Worm (Caenorhabditis elegans) whole organism, L4 larva: ENCODE measurements around the gene Y71H2B.8.
"Not testable (repeated sequence)": the region's sequence is repeated elsewhere in the genome, so short reads cannot be mapped to it uniquely, and the experiment has no call there.

ENCODE experiments used
- F44E2.7 ChIP-seq: fragments of 200-800 bp; sonication (Bioruptor generic); IDR thresholded peaks from 2 replicates; pipeline ENCODE4 v2.1.2; 2022; ENCODE audit warnings: missing genetic modification characterization, missing compliant biosample characterization
- F49E8.2 ChIP-seq: sonication (generic microtip); optimal IDR thresholded peaks from 2 replicates; lab custom pipeline; 2016; ENCODE audit warnings: missing compliant biosample characterization, mild to moderate bottlenecking, missing genetic modification characterization, borderline replicate concordance
- Y105C5A.15 ChIP-seq: fragments of 200-800 bp; sonication (Bioruptor generic); IDR thresholded peaks from 2 replicates; pipeline ENCODE4 v1.3.6; 2022; ENCODE audit warnings: missing genetic modification characterization, missing compliant biosample characterization
- Y48G9A.11 ChIP-seq: fragments of 200-800 bp; sonication (Bioruptor generic); IDR thresholded peaks from 2 replicates; pipeline ENCODE4 v1.3.6; 2022; ENCODE audit warnings: missing genetic modification reagents, missing genetic modification characterization, missing compliant biosample characterization
- Y75B8A.6 ChIP-seq: fragments of 200-800 bp; sonication (Bioruptor generic); IDR thresholded peaks from 2 replicates; pipeline ENCODE4 v1.3.6; 2022; ENCODE audit warnings: missing genetic modification reagents, missing genetic modification characterization, missing compliant biosample characterization
- arid-1 ChIP-seq: fragments of 200-800 bp; sonication (Bioruptor generic); conservative IDR thresholded peaks from 2 replicates; pipeline ENCODE4 v1.3.6; 2022; ENCODE audit warnings: missing genetic modification reagents, missing genetic modification characterization, missing compliant biosample characterization
- ces-1 ChIP-seq: fragments of 150-350 bp; sonication (generic microtip); optimal IDR thresholded peaks from 4 replicates; lab custom pipeline; 2014; ENCODE audit warnings: missing biosample characterization, missing genetic modification reagents, missing genetic modification characterization
- cey-2 ChIP-seq: sonication (generic microtip); optimal IDR thresholded peaks from 3 replicates; lab custom pipeline; 2017; ENCODE audit warnings: missing genetic modification characterization, mild to moderate bottlenecking, missing compliant biosample characterization, antibody characterized with exemption, borderline replicate concordance; ENCODE audit not compliant: insufficient read depth
- daf-12 ChIP-seq: fragments of 150-350 bp; optimal IDR thresholded peaks from 2 replicates; lab custom pipeline; 2014; ENCODE audit warnings: missing biosample characterization, missing genetic modification reagents, missing genetic modification characterization
- dpl-1 ChIP-seq: fragments of 150-350 bp; optimal IDR thresholded peaks from 2 replicates; lab custom pipeline; 2014; ENCODE audit warnings: missing biosample characterization, missing genetic modification reagents, missing genetic modification characterization
- egl-27 ChIP-seq: sonication (generic microtip); optimal IDR thresholded peaks from 3 replicates; lab custom pipeline; 2017; ENCODE audit warnings: missing biosample characterization, missing genetic modification reagents, missing genetic modification characterization
- fkh-10 ChIP-seq: fragments of 150-350 bp; optimal IDR thresholded peaks from 2 replicates; lab custom pipeline; 2014; ENCODE audit warnings: missing biosample characterization, missing genetic modification reagents, missing genetic modification characterization
- hif-1 ChIP-seq, 2 experiments: sonication (generic microtip); optimal IDR thresholded peaks; 2 replicates each; lab custom pipeline; 2016 to 2017; ENCODE audit warnings: missing compliant biosample characterization in 2 of 2, missing genetic modification characterization in 2 of 2, missing genetic modification reagents in 2 of 2, missing genotype in 2 of 2, mild to moderate bottlenecking in 1 of 2
- hlh-11 ChIP-seq: fragments of 200-800 bp; sonication (Bioruptor generic); optimal IDR thresholded peaks from 2 replicates; lab custom pipeline; 2018; ENCODE audit warnings: mild to moderate bottlenecking, missing genetic modification characterization, missing compliant biosample characterization
- lim-7 ChIP-seq: fragments of 200-800 bp; sonication (Bioruptor generic); IDR thresholded peaks from 2 replicates; pipeline ENCODE4 v1.3.6; 2022; ENCODE audit warnings: missing genetic modification characterization, missing compliant biosample characterization
- lin-29 ChIP-seq: fragments of 200-800 bp; sonication (Bioruptor generic); IDR thresholded peaks from 2 replicates; pipeline ENCODE4 v1.3.6; 2022; ENCODE audit warnings: missing genetic modification reagents, missing genetic modification characterization, missing compliant biosample characterization
- lin-38 ChIP-seq: fragments of 200-800 bp; sonication (Bioruptor generic); IDR thresholded peaks from 2 replicates; pipeline ENCODE4 v1.3.6; 2022; ENCODE audit warnings: missing genetic modification reagents, missing genetic modification characterization, missing compliant biosample characterization
- madf-9 ChIP-seq: fragments of 200-800 bp; sonication (Bioruptor generic); conservative IDR thresholded peaks from 2 replicates; pipeline ENCODE4 v1.3.6; 2022; ENCODE audit warnings: missing genetic modification reagents, missing genetic modification characterization, missing compliant biosample characterization
- mes-2 ChIP-seq: sonication (generic microtip); optimal IDR thresholded peaks from 2 replicates; lab custom pipeline; 2016; ENCODE audit warnings: missing genotype, mild to moderate bottlenecking, missing genetic modification characterization, missing compliant biosample characterization; ENCODE audit not compliant: poor library complexity, severe bottlenecking
- mxl-2 ChIP-seq: fragments of 200-800 bp; sonication (Bioruptor generic); conservative IDR thresholded peaks from 2 replicates; pipeline ENCODE4 v1.3.6; 2022; ENCODE audit warnings: missing genetic modification reagents, missing genetic modification characterization, missing compliant biosample characterization
- nhr-237 ChIP-seq: sonication (generic microtip); optimal IDR thresholded peaks from 2 replicates; lab custom pipeline; 2017; ENCODE audit warnings: missing biosample characterization, missing genetic modification characterization
- nhr-25 ChIP-seq: sonication (generic microtip); optimal IDR thresholded peaks from 2 replicates; lab custom pipeline; 2017; ENCODE audit warnings: missing genetic modification characterization, mild to moderate bottlenecking, missing compliant biosample characterization, antibody characterized with exemption, moderate library complexity, borderline replicate concordance; ENCODE audit not compliant: insufficient read depth
- nhr-48 ChIP-seq: sonication (generic microtip); optimal IDR thresholded peaks from 2 replicates; lab custom pipeline; 2016; ENCODE audit warnings: mild to moderate bottlenecking, missing genetic modification characterization, missing compliant biosample characterization
- nhr-6 ChIP-seq: fragments of 150-350 bp; optimal IDR thresholded peaks from 2 replicates; lab custom pipeline; 2014; ENCODE audit warnings: missing biosample characterization, missing genetic modification characterization
- pha-4 ChIP-seq, 2 experiments: fragments of 150-350 bp in 1 of 2; fragments of 200-800 bp in 1 of 2; sonication (Bioruptor generic) in 1 of 2; IDR thresholded peaks in 1 of 2; optimal IDR thresholded peaks in 1 of 2; 2 replicates each; pipeline versions ENCODE4 v1.3.6 to Lab custom; 2014 to 2022; ENCODE audit warnings: missing genetic modification characterization in 2 of 2, missing genetic modification reagents in 2 of 2, missing biosample characterization in 1 of 2, missing compliant biosample characterization in 1 of 2
- pqm-1 ChIP-seq: sonication (generic microtip); optimal IDR thresholded peaks from 2 replicates; lab custom pipeline; 2017; ENCODE audit warnings: missing biosample characterization, missing genetic modification characterization
- sdz-12 ChIP-seq: fragments of 200-800 bp; sonication (Bioruptor generic); optimal IDR thresholded peaks from 2 replicates; lab custom pipeline; 2018; ENCODE audit warnings: mild to moderate bottlenecking, missing genetic modification characterization, missing compliant biosample characterization
- tra-1 ChIP-seq: fragments of 200-800 bp; sonication (Bioruptor generic); IDR thresholded peaks from 2 replicates; pipeline ENCODE4 v1.3.6; 2022; ENCODE audit warnings: missing genetic modification reagents, missing genetic modification characterization, missing compliant biosample characterization
- unc-130 ChIP-seq: sonication (generic microtip); optimal IDR thresholded peaks from 2 replicates; lab custom pipeline; 2016; ENCODE audit warnings: missing genetic modification reagents, missing genetic modification characterization, missing compliant biosample characterization
- zag-1 ChIP-seq: fragments of 150-350 bp; optimal IDR thresholded peaks from 2 replicates; lab custom pipeline; 2014; ENCODE audit warnings: missing biosample characterization, missing genetic modification characterization
- zfp-2 ChIP-seq: sonication (generic microtip); optimal IDR thresholded peaks from 2 replicates; lab custom pipeline; 2016; ENCODE audit warnings: mild to moderate bottlenecking, missing genetic modification characterization, missing compliant biosample characterization
- ztf-11 ChIP-seq: fragments of 150-350 bp; optimal IDR thresholded peaks from 2 replicates; lab custom pipeline; 2014; ENCODE audit warnings: missing biosample characterization, missing genetic modification characterization

The Y71H2B.8 gene

DNA sequence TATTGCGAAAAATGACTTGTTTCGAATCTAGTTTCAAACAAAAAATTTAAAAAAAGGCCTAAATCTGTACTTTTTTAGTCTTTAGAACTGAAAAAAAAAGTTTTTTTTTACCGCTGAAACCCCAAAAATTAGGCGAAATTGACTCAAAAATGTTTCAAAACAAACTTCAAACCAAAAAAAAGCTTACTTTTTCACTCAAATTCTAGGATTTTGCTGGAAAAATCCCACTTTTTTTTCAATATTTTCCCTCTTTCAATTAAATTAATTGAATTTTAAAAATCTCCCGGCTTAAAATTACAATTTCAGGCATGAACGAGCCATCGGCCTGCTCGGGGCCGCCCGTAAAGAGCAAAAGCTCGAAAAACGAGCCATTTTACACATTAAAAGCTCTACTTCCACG lies 18.7 kb downstream of the Y71H2B.8 start, which contains the start of gene mdt-19:
mdt-19 (plus strand) TSS at position 301 of the 400 bp plus-strand sequence.
- TF ChIP-seq mxl-2 (GFP tag; lab: Robert Waterston, UW) (no peak), nhr-48 (tag; lab: Kevin White, UChicago) (no peak), mes-2 (tag; lab: Kevin White, UChicago) (no peak), cey-2 (tag; lab: Kevin White, UChicago) (no peak)

DNA sequence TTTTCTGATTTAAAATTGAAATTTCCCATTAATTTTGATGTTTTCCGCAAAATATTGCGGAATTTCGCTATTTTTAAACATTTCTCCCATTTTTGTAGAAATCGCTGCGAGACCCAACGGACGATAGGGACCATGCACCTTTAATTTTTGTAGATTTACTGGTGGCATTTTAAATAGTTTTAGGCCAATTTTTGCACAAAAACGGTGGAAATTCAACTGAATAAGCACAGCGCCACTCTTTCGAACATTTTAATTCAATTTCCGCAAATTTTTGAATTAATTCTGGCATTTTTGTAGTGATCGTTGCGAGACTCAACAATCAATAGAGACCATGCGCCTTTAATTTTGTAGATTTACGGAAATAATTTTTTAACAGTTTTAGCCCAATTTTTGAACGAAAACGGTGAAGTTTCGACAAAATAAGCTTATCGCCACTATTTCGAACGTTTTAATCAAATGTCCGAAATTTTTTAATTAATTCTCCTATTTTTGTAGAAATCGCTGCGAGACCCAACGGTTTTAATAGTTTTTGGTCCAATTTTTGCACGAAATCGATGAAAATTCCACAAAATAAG lies 19.5 kb downstream of the Y71H2B.8 start:
- TF ChIP-seq daf-12 (tag; lab: Kevin White, UChicago) (no peak), nhr-25 (tag; lab: Kevin White, UChicago) (no peak), Y75B8A.6 (GFP tag; lab: Robert Waterston, UW) (no peak), Y105C5A.15 (GFP tag; lab: Robert Waterston, UW) (no peak), arid-1 (GFP tag; lab: Robert Waterston, UW) (no peak), ces-1 (GFP tag; lab: Kevin White, UChicago) (no peak), egl-27 (tag; lab: Kevin White, UChicago) (no peak), F49E8.2 (tag; lab: Kevin White, UChicago) (peak; percentile 76), fkh-10 (no peak), lin-38 (peak; percentile 60), tra-1 (GFP tag; lab: Robert Waterston, UW) (no peak), ztf-11 (no peak), Y48G9A.11 (GFP tag; lab: Robert Waterston, UW) (0 out of 2 replicates have a peak, but pooled peaks have one; percentile 42), dpl-1 (GFP tag; lab: Kevin White, UChicago) (no peak), zfp-2 (tag; lab: Kevin White, UChicago) (no peak), sdz-12 (no peak), nhr-6 (tag; lab: Kevin White, UChicago) (no peak), F44E2.7 (GFP tag; lab: Robert Waterston, UW) (no peak), zag-1 (tag; lab: Kevin White, UChicago) (no peak), nhr-237 (no peak), mes-2 (tag; lab: Kevin White, UChicago) (no peak), unc-130 (GFP tag; lab: Kevin White, UChicago) (peak; percentile 33), pha-4 (GFP tag; IDR thresholded peaks at IDR 0.05; lab: Robert Waterston, UW) (no peak), pha-4 (tag; optimal IDR thresholded peaks at IDR 0.05; lab: Kevin White, UChicago) (no peak)

DNA sequence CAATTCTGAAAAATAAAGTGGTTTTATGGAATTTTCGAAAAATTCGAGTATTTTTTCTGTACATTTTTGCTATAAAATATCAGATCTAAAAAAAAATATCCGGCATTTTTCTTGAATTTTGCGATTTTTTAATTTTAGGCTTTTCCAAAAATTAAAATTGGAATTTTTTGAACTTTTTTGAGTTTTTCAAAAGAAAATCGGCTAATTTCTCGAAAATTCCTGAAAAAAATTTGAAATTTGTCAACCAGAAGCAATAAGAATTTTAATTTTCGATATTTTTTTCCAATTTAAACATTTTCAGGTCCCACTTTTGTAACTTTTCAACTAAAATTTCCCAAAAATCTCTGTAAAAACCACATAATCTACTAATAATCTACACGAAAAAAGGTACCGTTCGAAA lies 24.6 kb downstream of the Y71H2B.8 start, which contains the start of gene Y71H2B.11:
Y71H2B.11 (plus strand) TSS at position 301 of the 400 bp plus-strand sequence.
- no peak for TF ChIP-seq F49E8.2 (tag; lab: Kevin White, UChicago)
- TF ChIP-seq hif-1 (tag; optimal IDR thresholded peaks at IDR 0.05; lab: Kevin White, UChicago), result no peak
- no peak for TF ChIP-seq lin-29
- TF ChIP-seq lim-7 (GFP tag; lab: Robert Waterston, UW), result no peak
- no peak for TF ChIP-seq hlh-11 (tag; lab: Kevin White, UChicago)
- TF ChIP-seq, all 104 proteins: peak for 0

DNA sequence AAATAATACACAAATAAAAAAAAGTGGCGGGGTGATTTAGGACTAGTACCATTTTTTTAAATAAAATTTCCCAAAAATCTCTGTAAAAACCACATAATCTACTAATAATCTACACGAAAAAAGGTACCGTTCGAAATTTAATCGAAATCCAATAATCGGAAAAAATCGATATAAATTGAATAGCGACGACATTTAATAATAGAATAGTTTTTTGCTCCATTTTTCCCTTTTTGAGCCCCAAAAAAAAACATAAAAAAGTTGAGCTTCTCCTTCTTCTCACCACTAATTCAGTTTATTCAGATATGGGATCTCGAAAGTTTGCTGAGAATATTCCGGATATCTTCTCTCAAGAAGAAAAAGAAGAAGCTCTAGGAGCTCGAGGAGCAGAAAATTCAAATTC lies 28.6 kb downstream of the Y71H2B.8 start, which contains the start of gene Y71H2B.5:
Y71H2B.5 (plus strand) TSS at position 301 of the 400 bp plus-strand sequence.
- TF ChIP-seq sdz-12; pqm-1; madf-9 (GFP tag; lab: Robert Waterston, UW): not testable (repeated sequence)
